Fruit fly (Drosophila melanogaster): ENCODE results near the gene mthl5.

The mthl5 gene

DNA sequence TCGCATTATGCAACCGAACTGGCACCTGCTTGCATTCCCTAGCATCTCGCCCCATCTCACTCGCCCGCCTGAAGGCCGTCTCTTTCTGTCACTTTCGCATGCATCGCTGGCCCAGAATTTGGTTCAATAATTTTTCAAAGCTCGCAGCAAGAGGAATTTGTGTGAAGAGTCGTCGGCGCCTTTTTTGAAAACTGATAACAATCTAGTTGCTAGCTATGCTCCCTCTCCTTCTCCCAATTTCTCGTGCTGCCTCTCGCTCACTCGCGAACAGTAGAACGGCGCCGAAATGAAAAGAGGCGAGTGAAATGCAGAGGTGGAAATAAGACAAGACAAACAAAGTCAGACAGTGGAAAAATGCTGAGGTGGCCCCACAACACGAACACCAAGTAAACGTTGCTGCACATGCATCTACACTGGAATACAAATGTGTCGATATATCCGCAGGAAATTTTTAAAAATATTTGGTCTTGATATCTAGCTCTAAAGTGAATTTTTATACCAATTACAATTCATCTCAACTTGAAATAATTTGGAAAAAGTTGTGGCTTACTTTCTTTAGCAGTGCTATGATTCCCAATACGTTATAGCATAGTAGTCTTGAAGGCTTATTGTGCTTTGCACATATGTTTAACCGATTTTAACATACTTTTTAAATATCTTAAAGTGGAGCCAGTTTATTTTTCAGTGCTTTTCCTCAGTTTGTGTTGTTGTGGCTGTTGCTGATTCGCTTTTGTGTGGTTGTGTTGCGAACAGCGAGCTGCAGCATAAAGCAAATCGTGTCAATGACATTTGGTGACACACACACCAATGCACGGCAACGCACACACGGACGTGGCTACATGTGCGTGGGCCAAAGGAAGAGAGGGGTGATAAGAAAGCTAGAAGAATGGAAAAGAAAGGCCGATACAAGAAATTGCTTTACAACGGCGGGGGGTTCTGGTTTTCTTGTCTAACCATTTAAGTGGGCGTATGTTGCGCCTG, 35.8 kb downstream of the mthl5 start (continued):
- no peak for TF ChIP-seq Kr (GFP tag; optimal IDR thresholded peaks at IDR 0.05)
- peak; percentile 65 for TF ChIP-seq gt (GFP tag; IDR thresholded peaks at IDR 0.05)
- TF ChIP-seq Dp (GFP tag; optimal IDR thresholded peaks at IDR 0.05): no peak
- TF ChIP-seq sug (tag; optimal IDR thresholded peaks at IDR 0.05): peak; percentile 46
- no peak for TF ChIP-seq Dref (GFP tag; IDR thresholded peaks at IDR 0.05)
- TF ChIP-seq nom (GFP tag; optimal IDR thresholded peaks at IDR 0.05): peak; percentile 44
- peak; percentile 70 for TF ChIP-seq cato (GFP tag; optimal IDR thresholded peaks at IDR 0.05; ENCODE audit: borderline replicate concordance)
- peak; percentile 36 for TF ChIP-seq CG6683 (GFP tag; optimal IDR thresholded peaks at IDR 0.05)
- no peak for TF ChIP-seq da (GFP tag; optimal IDR thresholded peaks at IDR 0.05)
- TF ChIP-seq Hey (tag; optimal IDR thresholded peaks at IDR 0.05): no peak
- no peak for TF ChIP-seq CG3281 (GFP tag; optimal IDR thresholded peaks at IDR 0.05)
- no peak for TF ChIP-seq NFAT (GFP tag; IDR thresholded peaks at IDR 0.05)
- TF ChIP-seq slp2 (GFP tag; optimal IDR thresholded peaks at IDR 0.05): peak; percentile 89
- no peak for TF ChIP-seq C15 (GFP tag; IDR thresholded peaks at IDR 0.05)
- peak; percentile 60 for TF ChIP-seq ind (GFP tag; optimal IDR thresholded peaks at IDR 0.05)
- peak; percentile 41 for TF ChIP-seq lilli (GFP tag; optimal IDR thresholded peaks at IDR 0.05)
- peak; percentile 94 for TF ChIP-seq phol (tag; optimal IDR thresholded peaks at IDR 0.05)
- peak; percentile 93 for TF ChIP-seq gem (tag; optimal IDR thresholded peaks at IDR 0.05)
- peak; percentile 78 for TF ChIP-seq fd64A (GFP tag; optimal IDR thresholded peaks at IDR 0.05)
- peak in 1 of 2 experiments; percentile 77 for TF ChIP-seq Hr51 (GFP tag; optimal IDR thresholded peaks at IDR 0.05)
- peak; percentile 34 for TF ChIP-seq CG12155 (GFP tag; optimal IDR thresholded peaks at IDR 0.05)
- TF ChIP-seq wdn (GFP tag; IDR thresholded peaks at IDR 0.05): no peak
- no peak for TF ChIP-seq CG34376 (GFP tag; optimal IDR thresholded peaks at IDR 0.05)
- TF ChIP-seq Nf-YC (tag; optimal IDR thresholded peaks at IDR 0.05): peak; percentile 35
- TF ChIP-seq bbx (GFP tag; IDR thresholded peaks at IDR 0.05; ENCODE audit: partially characterized antibody): peak; percentile 30; the same call in 1 of the 2 replicates
- TF ChIP-seq slbo (GFP tag; IDR thresholded peaks at IDR 0.05): no peak
- TF ChIP-seq CG1792 (GFP tag; optimal IDR thresholded peaks at IDR 0.05): peak; percentile 53
- TF ChIP-seq CG6791 (GFP tag; IDR thresholded peaks at IDR 0.05; ENCODE audit: partially characterized antibody): no peak
- peak; percentile 92 to 95 for TF ChIP-seq bsh (GFP tag; optimal IDR thresholded peaks at IDR 0.05)
- no peak for TF ChIP-seq fu2 (GFP tag; optimal IDR thresholded peaks at IDR 0.05)
- 0 out of 2 replicates have a peak, but pooled peaks have one; percentile 29 for TF ChIP-seq Ada2b (GFP tag; IDR thresholded peaks at IDR 0.05)
- TF ChIP-seq CG34422 (GFP tag; IDR thresholded peaks at IDR 0.05): peak; percentile 75; the same call in 2 of the 3 replicates
- no peak for TF ChIP-seq Lim3 (GFP tag; IDR thresholded peaks at IDR 0.05)
- no peak for TF ChIP-seq CG11085 (GFP tag; IDR thresholded peaks at IDR 0.05)
- TF ChIP-seq CG9609 (GFP tag; optimal IDR thresholded peaks at IDR 0.05): peak; percentile 62
- TF ChIP-seq H2.0 (GFP tag; IDR thresholded peaks at IDR 0.05): no peak
- peak; percentile 17 for TF ChIP-seq CG3163 (GFP tag; optimal IDR thresholded peaks at IDR 0.05)
- peak; percentile 65 for TF ChIP-seq CG18476 (GFP tag; optimal IDR thresholded peaks at IDR 0.05)
- TF ChIP-seq Usf (GFP tag; optimal IDR thresholded peaks at IDR 0.05): peak; percentile 49
- no peak for TF ChIP-seq CG2199 (GFP tag; IDR thresholded peaks at IDR 0.05)
- no peak for TF ChIP-seq Fer3 (tag; optimal IDR thresholded peaks at IDR 0.05)
- TF ChIP-seq CrebB (tag; optimal IDR thresholded peaks at IDR 0.05): peak; percentile 58
- peak in 1 of 2 experiments; percentile 90 for TF ChIP-seq Eip74EF (GFP tag; optimal IDR thresholded peaks at IDR 0.05)
- peak; percentile 35 for TF ChIP-seq CG4617 (GFP tag; optimal IDR thresholded peaks at IDR 0.05; ENCODE audit: borderline replicate concordance)
- no peak for TF ChIP-seq eyg (GFP tag; optimal IDR thresholded peaks at IDR 0.05)
- TF ChIP-seq scrt (GFP tag; optimal IDR thresholded peaks at IDR 0.05): peak; percentile 20
- TF ChIP-seq CG8290 (GFP tag; optimal IDR thresholded peaks at IDR 0.05): peak; percentile 66
- peak in 1 of 2 experiments; percentile 26 for TF ChIP-seq CG8290 (tag; optimal IDR thresholded peaks at IDR 0.05)

All from whole organism, embryonic.